Worm (Caenorhabditis elegans): ENCODE results near the gene C05E11.7.
A peak's percentile ranks its signal among the peaks of the same experiment; 100 is the strongest.

The C05E11.7 gene

ce11 chrX:4550987-4551386 is 34.5 kb downstream of the C05E11.7 start:
- 0 out of 2 replicates have a peak, but pooled peaks have one; percentile 19 for TF ChIP-seq dox-1 (GFP tag; IDR thresholded peaks at IDR 0.05)
- no peak for TF ChIP-seq cebp-1 (GFP tag; IDR thresholded peaks at IDR 0.05)
- peak; percentile 13 for TF ChIP-seq cebp-1 (tag; optimal IDR thresholded peaks at IDR 0.05)
- TF ChIP-seq zfh-2 (GFP tag; conservative IDR thresholded peaks at IDR 0.05): peak; percentile 46
- TF ChIP-seq F37B4.10 (GFP tag; IDR thresholded peaks at IDR 0.05): no peak
- no peak for TF ChIP-seq B0261.1 (tag; optimal IDR thresholded peaks at IDR 0.05)
- TF ChIP-seq madf-3 (GFP tag; IDR thresholded peaks at IDR 0.05): 0 out of 2 replicates have a peak, but pooled peaks have one; percentile 53

- TF ChIP-seq gei-17 (GFP tag; optimal IDR thresholded peaks at IDR 0.05): no peak
- TF ChIP-seq cebp-1 (GFP tag; IDR thresholded peaks at IDR 0.05): peak; percentile 57; the same call in 1 of the 2 replicates
- no peak for TF ChIP-seq cebp-1 (tag; optimal IDR thresholded peaks at IDR 0.05)
Measured at ce11 chrX:4549853-4550596, 35.5 kb downstream of the C05E11.7 start, which contains the start of gene C07A12.18. Gene C07A12.18, minus strand, starts transcription at chrX:4549903.

ce11 chrX:4548929-4549328 is 36.5 kb downstream of the C05E11.7 start:
- TF ChIP-seq ztf-22 (GFP tag; optimal IDR thresholded peaks at IDR 0.05) (no peak), Y67H2A.10 (GFP tag; conservative IDR thresholded peaks at IDR 0.05) (no peak), pbrm-1 (GFP tag; IDR thresholded peaks at IDR 0.05) (no peak), nhr-120 (GFP tag; IDR thresholded peaks at IDR 0.05) (no peak), let-607 (tag; optimal IDR thresholded peaks at IDR 0.05) (no peak), egl-18 (GFP tag; IDR thresholded peaks at IDR 0.05) (no peak), Y56A3A.18 (GFP tag; IDR thresholded peaks at IDR 0.05) (no peak), lsl-1 (GFP tag; optimal IDR thresholded peaks at IDR 0.05) (no peak), K12H6.12 (tag; optimal IDR thresholded peaks at IDR 0.05) (no peak), dox-1 (GFP tag; IDR thresholded peaks at IDR 0.05) (no peak)

ce11 chrX:4544543-4544942 is 40.9 kb downstream of the C05E11.7 start, which contains the start of gene C07A12.2:
Gene C07A12.2, plus strand, starts transcription at chrX:4544843.
- TF ChIP-seq bed-1 (GFP tag; IDR thresholded peaks at IDR 0.05) (no peak), let-526 (GFP tag; IDR thresholded peaks at IDR 0.05) (no peak), egl-18 (GFP tag; IDR thresholded peaks at IDR 0.05) (no peak), snpc-1.3 (tag; optimal IDR thresholded peaks at IDR 0.05; ENCODE audit: insufficient read depth) (no peak), snpc-4 (GFP tag; optimal IDR thresholded peaks at IDR 0.05) (no peak), snpc-4 (tag; optimal IDR thresholded peaks at IDR 0.05) (no peak), ztf-6 (GFP tag; IDR thresholded peaks at IDR 0.05) (no peak), ceh-58 (GFP tag; IDR thresholded peaks at IDR 0.05) (no peak), egrh-3 (GFP tag; IDR thresholded peaks at IDR 0.05) (no peak), tlf-1 (GFP tag; optimal IDR thresholded peaks at IDR 0.05) (no peak), chd-7 (tag; optimal IDR thresholded peaks at IDR 0.05) (no peak), ceh-91 (GFP tag; IDR thresholded peaks at IDR 0.05) (no peak), F52B5.7 (tag; optimal IDR thresholded peaks at IDR 0.05) (no peak), mel-28 (tag; optimal IDR thresholded peaks at IDR 0.05; ENCODE audit: borderline replicate concordance) (no peak), madf-10 (tag; optimal IDR thresholded peaks at IDR 0.05) (no peak)

- TF ChIP-seq nhr-80 (tag; optimal IDR thresholded peaks at IDR 0.05) (peak; percentile 56), F39B2.1 (GFP tag; IDR thresholded peaks at IDR 0.05) (no peak), dox-1 (GFP tag; IDR thresholded peaks at IDR 0.05) (no peak), snpc-1.3 (tag; optimal IDR thresholded peaks at IDR 0.05; ENCODE audit: insufficient read depth) (no peak)
Measured at ce11 chrX:4534112-4534511, 51.4 kb downstream of the C05E11.7 start.

Measured in whole organism, young adult.